Worm (Caenorhabditis elegans): Measurements from ENCODE around the gene eat-6.

DNA sequence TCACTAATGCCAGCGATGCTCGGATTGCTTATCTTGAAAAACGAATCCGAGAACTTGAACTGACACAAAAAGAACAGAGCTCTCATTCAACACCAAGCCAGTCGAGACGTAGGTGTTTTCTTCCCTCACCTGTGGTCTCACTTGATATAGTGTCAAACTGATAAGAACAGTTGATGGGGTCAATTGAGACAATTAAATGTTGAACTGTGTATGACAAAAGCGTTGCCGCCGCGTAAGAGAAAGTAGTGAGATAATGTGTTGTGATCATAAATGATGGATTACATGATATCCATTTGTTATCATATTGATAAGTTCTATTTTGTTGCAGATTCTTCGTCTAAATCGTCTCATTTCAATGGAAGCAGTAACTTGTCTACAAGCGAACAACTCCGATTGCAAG is 43.9 kb upstream of the eat-6 start:
- no peak for TF ChIP-seq nfya-1 (tag; optimal IDR thresholded peaks at IDR 0.05)
- no peak for TF ChIP-seq pha-4 (tag; optimal IDR thresholded peaks at IDR 0.05)
- no peak for TF ChIP-seq lim-6 (tag; optimal IDR thresholded peaks at IDR 0.05)
- TF ChIP-seq ama-1 (optimal IDR thresholded peaks at IDR 0.05), result no peak
- TF ChIP-seq syd-9 (tag; optimal IDR thresholded peaks at IDR 0.05), result no peak
- no peak for TF ChIP-seq madf-2 (tag; optimal IDR thresholded peaks at IDR 0.05)
- TF ChIP-seq gmeb-2 (tag; optimal IDR thresholded peaks at IDR 0.05), result no peak
- no peak for TF ChIP-seq fax-1 (tag; optimal IDR thresholded peaks at IDR 0.05)

Measured in whole organism, late embryonic.